Fruit fly (Drosophila melanogaster) S2 (cell line): ENCODE measurements around the gene CG12998.

Source experiments
- CG8478 ChIP-seq: fragments of >200 bp; optimal IDR thresholded peaks from 2 replicates; lab custom pipeline; 2018
- CTCF ChIP-seq, 2 experiments: fragments of >200 bp; optimal IDR thresholded peaks; 2 replicates each; lab custom pipeline; 2018

DNA sequence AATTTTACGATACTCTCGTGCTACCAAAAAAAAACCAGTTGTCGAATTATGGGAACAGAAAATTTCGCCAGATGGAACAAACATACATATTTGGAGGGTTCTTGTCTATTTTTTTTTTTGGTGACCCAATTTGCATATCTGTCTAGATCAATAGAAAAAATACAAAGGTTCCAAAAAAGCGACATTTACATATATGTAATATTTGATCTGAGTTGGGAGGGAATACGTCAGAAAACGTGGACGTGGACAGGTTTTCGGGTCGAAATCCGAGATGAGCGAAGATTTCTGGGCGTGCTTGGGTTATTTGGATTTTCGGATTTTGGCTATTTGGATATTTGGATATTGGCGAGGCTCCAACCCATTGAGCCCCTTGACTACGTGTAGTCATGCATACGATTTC is 13.4 kb upstream of the CG12998 start:
- no peak for TF ChIP-seq CG8478 (lab: Kevin White, UChicago)
- no peak for TF ChIP-seq CTCF (optimal IDR thresholded peaks at IDR 0.05; lab: Kevin White, UChicago)
